Worm (Caenorhabditis elegans): ENCODE results near the gene F58H1.3.

DNA sequence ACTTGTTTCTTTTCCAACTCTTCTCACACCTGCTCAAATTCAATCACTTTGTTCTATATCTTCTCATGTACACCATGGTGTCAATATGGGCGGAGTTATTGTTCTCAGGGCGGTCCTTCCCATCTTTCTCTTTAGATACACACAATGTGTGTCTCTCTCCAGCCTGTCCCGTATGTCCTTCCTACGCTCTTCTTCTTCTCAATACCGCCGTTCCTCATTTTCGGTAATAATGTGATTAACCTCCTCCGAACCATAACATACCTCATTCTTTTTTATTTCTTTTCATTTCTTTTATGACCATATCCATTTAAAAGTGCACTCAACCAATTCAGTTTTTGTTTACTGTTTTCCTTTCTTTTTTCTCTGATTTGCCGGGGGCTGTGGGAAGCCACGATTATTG, 21.8 kb downstream of the F58H1.3 start:
- TF ChIP-seq F13H6.1 (tag; optimal IDR thresholded peaks at IDR 0.05) (no peak), Y55F3AM.14 (GFP tag; optimal IDR thresholded peaks at IDR 0.05) (no peak), fos-1 (tag; optimal IDR thresholded peaks at IDR 0.05) (no peak), peb-1 (tag; optimal IDR thresholded peaks at IDR 0.05) (no peak), nhr-77 (tag; optimal IDR thresholded peaks at IDR 0.05) (no peak), dmd-4 (tag; optimal IDR thresholded peaks at IDR 0.05) (no peak)

Measured in whole organism, L2 larva.